Worm (Caenorhabditis elegans) whole organism, L4 larva: ENCODE data around the gene sds-22.

Experiments used
- D1046.2 ChIP-seq: fragments of 200-800 bp; sonication (Bioruptor generic); IDR thresholded peaks from 2 replicates; pipeline ENCODE4 v1.3.6; 2022; ENCODE audit warnings: missing genetic modification characterization, missing compliant biosample characterization
- Y5F2A.4 ChIP-seq: fragments of 200-800 bp; sonication (Bioruptor generic); optimal IDR thresholded peaks from 2 replicates; lab custom pipeline; 2018; ENCODE audit warnings: mild to moderate bottlenecking, missing genetic modification characterization, missing compliant biosample characterization
- Y75B8A.6 ChIP-seq: fragments of 200-800 bp; sonication (Bioruptor generic); IDR thresholded peaks from 2 replicates; pipeline ENCODE4 v1.3.6; 2022; ENCODE audit warnings: missing genetic modification reagents, missing genetic modification characterization, missing compliant biosample characterization
- ceh-20 ChIP-seq: fragments of 200-800 bp; sonication (Bioruptor generic); IDR thresholded peaks from 2 replicates; pipeline ENCODE4 v1.3.6; 2022; ENCODE audit warnings: missing genetic modification reagents, missing genetic modification characterization, missing compliant biosample characterization
- jun-1 ChIP-seq: fragments of 150-350 bp; optimal IDR thresholded peaks from 2 replicates; lab custom pipeline; 2014; ENCODE audit warnings: missing biosample characterization, missing genetic modification reagents, missing genetic modification characterization
- lin-1 ChIP-seq: fragments of 200-800 bp; sonication (Bioruptor generic); IDR thresholded peaks from 2 replicates; pipeline ENCODE4 v1.3.6; 2022; ENCODE audit warnings: missing genetic modification reagents, missing genetic modification characterization, missing compliant biosample characterization
- pha-4 ChIP-seq, 2 experiments: fragments of 150-350 bp in 1 of 2; fragments of 200-800 bp in 1 of 2; sonication (Bioruptor generic) in 1 of 2; IDR thresholded peaks in 1 of 2; optimal IDR thresholded peaks in 1 of 2; 2 replicates each; pipeline versions ENCODE4 v1.3.6 to Lab custom; 2014 to 2022; ENCODE audit warnings: missing genetic modification characterization in 2 of 2, missing genetic modification reagents in 2 of 2, missing biosample characterization in 1 of 2, missing compliant biosample characterization in 1 of 2
- pqm-1 ChIP-seq: sonication (generic microtip); optimal IDR thresholded peaks from 2 replicates; lab custom pipeline; 2017; ENCODE audit warnings: missing biosample characterization, missing genetic modification characterization

ce11 chrII:7810162-7810868 lies 47.9 kb upstream of the sds-22 start:
- TF ChIP-seq jun-1 (tag; lab: Kevin White, UChicago): no peak
- no peak for TF ChIP-seq pqm-1 (tag; lab: Kevin White, UChicago)
- no peak for TF ChIP-seq lin-1 (GFP tag; lab: Robert Waterston, UW)
- no peak for TF ChIP-seq D1046.2
- TF ChIP-seq pha-4 (GFP tag; IDR thresholded peaks at IDR 0.05; lab: Robert Waterston, UW): no peak
- peak; percentile 66 for TF ChIP-seq pha-4 (tag; optimal IDR thresholded peaks at IDR 0.05; lab: Kevin White, UChicago)
- TF ChIP-seq Y75B8A.6 (GFP tag; lab: Robert Waterston, UW): no peak
- no peak for TF ChIP-seq Y5F2A.4 (GFP tag; lab: Kevin White, UChicago)
- TF ChIP-seq ceh-20 (GFP tag; lab: Robert Waterston, UW): no peak
